Fruit fly (Drosophila melanogaster) whole organism, embryonic: ENCODE results near the gene Cap-D3.

Source experiments
- Ada2b ChIP-seq: fragments of 200-800 bp; sonication (Bioruptor generic); IDR thresholded peaks from 2 replicates; pipeline ENCODE4 v1.3.6; 2022; ENCODE audit warnings: missing biosample characterization, missing genetic modification characterization
- Awh ChIP-seq: fragments of 200-800 bp; sonication (Bioruptor generic); IDR thresholded peaks from 2 replicates; pipeline ENCODE4, ENCODE4 v1.3.6; 2022; ENCODE audit warnings: missing biosample characterization, missing genetic modification characterization
- Bdp1 ChIP-seq: fragments of 200-800 bp; sonication (Bioruptor generic); optimal IDR thresholded peaks from 3 replicates; lab custom pipeline; 2016; ENCODE audit warnings: missing biosample characterization, missing genetic modification characterization
- CG10321 ChIP-seq: fragments of 200-800 bp; sonication (Bioruptor generic); IDR thresholded peaks from 2 replicates; pipeline ENCODE4 v1.3.6; 2022; ENCODE audit warnings: missing biosample characterization, missing genetic modification characterization
- CG10543 ChIP-seq: fragments of 200-800 bp; sonication (Bioruptor generic); optimal IDR thresholded peaks from 3 replicates; lab custom pipeline; 2017; ENCODE audit warnings: missing biosample characterization, mild to moderate bottlenecking, missing genetic modification characterization, moderate library complexity
- CG12155 ChIP-seq: fragments of 200-800 bp; sonication (Bioruptor generic); optimal IDR thresholded peaks from 3 replicates; lab custom pipeline; 2016; ENCODE audit warnings: missing biosample characterization, missing genetic modification characterization
- CG12219 ChIP-seq: fragments of 200-800 bp; sonication (Bioruptor generic); optimal IDR thresholded peaks from 3 replicates; lab custom pipeline; 2018; ENCODE audit warnings: missing biosample characterization, mild to moderate bottlenecking, missing genetic modification characterization
- CG12744 ChIP-seq: fragments of 200-800 bp; sonication (Bioruptor generic); optimal IDR thresholded peaks from 2 replicates; lab custom pipeline; 2016; ENCODE audit warnings: missing biosample characterization, missing genetic modification characterization
- CG13296 ChIP-seq: fragments of 200-800 bp; sonication (Bioruptor generic); optimal IDR thresholded peaks from 3 replicates; lab custom pipeline; 2018; ENCODE audit warnings: missing biosample characterization, mild to moderate bottlenecking, missing genetic modification characterization
- CG14667 ChIP-seq: fragments of 200-800 bp; sonication (Bioruptor generic); IDR thresholded peaks from 2 replicates; pipeline ENCODE4 v1.3.6; 2022; ENCODE audit warnings: missing biosample characterization, missing genetic modification characterization
- CG17612 ChIP-seq: fragments of 200-800 bp; sonication (Bioruptor generic); IDR thresholded peaks from 2 replicates; pipeline ENCODE4 v1.3.6; 2022; ENCODE audit warnings: missing biosample characterization, missing genetic modification characterization
- CG18262 ChIP-seq: fragments of 200-800 bp; optimal IDR thresholded peaks from 3 replicates; lab custom pipeline; 2019; ENCODE audit warnings: missing biosample characterization, mild to moderate bottlenecking, missing genetic modification characterization, moderate library complexity
- CG2116 ChIP-seq: fragments of 200-800 bp; sonication (Bioruptor generic); optimal IDR thresholded peaks from 3 replicates; lab custom pipeline; 2018; ENCODE audit warnings: missing biosample characterization, mild to moderate bottlenecking, missing genetic modification characterization
- CG4360 ChIP-seq: fragments of 200-800 bp; sonication (Bioruptor generic); IDR thresholded peaks from 2 replicates; pipeline ENCODE4 v1.3.6; 2022; ENCODE audit warnings: missing biosample characterization, missing genetic modification characterization
- CG4617 ChIP-seq: fragments of 200-800 bp; sonication (Bioruptor generic); optimal IDR thresholded peaks from 3 replicates; lab custom pipeline; 2016; ENCODE audit warnings: missing biosample characterization, missing genetic modification characterization, borderline replicate concordance
- CG5180 ChIP-seq: fragments of 200-800 bp; sonication (Bioruptor generic); optimal IDR thresholded peaks from 3 replicates; lab custom pipeline; 2017; ENCODE audit warnings: missing biosample characterization, missing genetic modification characterization, mild to moderate bottlenecking, moderate library complexity, missing genetic modification reagents
- CG6683 ChIP-seq: fragments of 200-800 bp; sonication (Bioruptor generic); optimal IDR thresholded peaks from 2 replicates; lab custom pipeline; 2017; ENCODE audit warnings: missing biosample characterization, mild to moderate bottlenecking, missing genetic modification characterization, missing genetic modification reagents
- CG6791 ChIP-seq: fragments of 200-800 bp; sonication (Bioruptor generic); IDR thresholded peaks from 3 replicates; pipeline ENCODE4 v1.3.6; 2022; ENCODE audit warnings: missing biosample characterization, missing genetic modification characterization; ENCODE audit not compliant: partially characterized antibody
- CG8290 ChIP-seq, 3 experiments: fragments of 200-800 bp; sonication (Bioruptor generic); optimal IDR thresholded peaks; 2 replicates each; lab custom pipeline; 2016 to 2019; ENCODE audit warnings: missing biosample characterization in 3 of 3, missing genetic modification characterization in 3 of 3, mild to moderate bottlenecking in 2 of 3, moderate library complexity in 1 of 3
- D ChIP-seq, 2 experiments: fragments of 200-800 bp in 1 of 2; fragments of >200 bp in 1 of 2; sonication (Bioruptor generic) in 1 of 2; optimal IDR thresholded peaks; 2 replicates in 1 of 2; 3 replicates in 1 of 2; lab custom pipeline; 2017; ENCODE audit warnings: mild to moderate bottlenecking in 1 of 2, missing biosample characterization in 1 of 2, missing genetic modification characterization in 1 of 2, missing genetic modification reagents in 1 of 2
- Dbx ChIP-seq: fragments of 200-800 bp; sonication (Bioruptor generic); IDR thresholded peaks from 3 replicates; pipeline ENCODE4 v1.3.6; 2022; ENCODE audit warnings: missing biosample characterization, missing genetic modification characterization
- Dp ChIP-seq: fragments of 200-800 bp; sonication (Bioruptor generic); optimal IDR thresholded peaks from 2 replicates; lab custom pipeline; 2018; ENCODE audit warnings: missing biosample characterization, mild to moderate bottlenecking, missing genetic modification characterization, moderate library complexity
- HmgD ChIP-seq: fragments of 200-800 bp; sonication (Bioruptor generic); optimal IDR thresholded peaks from 3 replicates; lab custom pipeline; 2016; ENCODE audit warnings: missing biosample characterization, missing genetic modification characterization
- Hmr ChIP-seq: fragments of 200-800 bp; sonication (Bioruptor generic); optimal IDR thresholded peaks from 3 replicates; lab custom pipeline; 2017; ENCODE audit warnings: mild to moderate bottlenecking, missing biosample characterization, missing genetic modification reagents, missing genetic modification characterization
- Hr39 ChIP-seq: fragments of >200 bp; optimal IDR thresholded peaks from 2 replicates; lab custom pipeline; 2017
- MESR4 ChIP-seq: fragments of 200-800 bp; sonication (Bioruptor generic); optimal IDR thresholded peaks from 2 replicates; lab custom pipeline; 2018; ENCODE audit warnings: missing biosample characterization, mild to moderate bottlenecking, missing genetic modification characterization, moderate library complexity
- Max ChIP-seq: fragments of 200-800 bp; sonication (Bioruptor generic); optimal IDR thresholded peaks from 2 replicates; lab custom pipeline; 2016; ENCODE audit warnings: missing biosample characterization, mild to moderate bottlenecking, missing genetic modification characterization
- Med ChIP-seq: fragments of 200-800 bp; sonication (Bioruptor generic); peaks from one replicate; lab custom pipeline; 2016; ENCODE audit warnings: missing biosample characterization, missing genetic modification characterization, mild to moderate bottlenecking, inconsistent platforms, moderate library complexity
- Oaz ChIP-seq: fragments of 200-800 bp; sonication (Bioruptor generic); IDR thresholded peaks from 2 replicates; pipeline ENCODE4 v1.3.6; 2022; ENCODE audit warnings: missing biosample characterization, missing genetic modification characterization
- Ptx1 ChIP-seq: fragments of 200-800 bp; sonication (Bioruptor generic); IDR thresholded peaks from 2 replicates; pipeline ENCODE4 v1.3.6; 2022; ENCODE audit warnings: missing biosample characterization, missing genetic modification characterization
- Sry-δ ChIP-seq: fragments of 200-800 bp; sonication (Bioruptor generic); optimal IDR thresholded peaks from 2 replicates; lab custom pipeline; 2016; ENCODE audit warnings: missing biosample characterization, missing genetic modification characterization
- Xrp1 ChIP-seq: fragments of 200-800 bp; sonication (Bioruptor generic); IDR thresholded peaks from 2 replicates; pipeline ENCODE4 v1.3.6; 2022; ENCODE audit warnings: missing biosample characterization, missing genetic modification characterization
- amos ChIP-seq: fragments of 200-800 bp; sonication (Bioruptor generic); IDR thresholded peaks from 2 replicates; pipeline ENCODE4 v1.3.6; 2022; ENCODE audit warnings: missing biosample characterization, missing genetic modification characterization; ENCODE audit not compliant: partially characterized antibody
- ato ChIP-seq: fragments of 200-800 bp; sonication (Bioruptor generic); IDR thresholded peaks from 2 replicates; pipeline ENCODE4 v1.3.6; 2022; ENCODE audit warnings: missing biosample characterization, missing genetic modification characterization; ENCODE audit not compliant: partially characterized antibody
- crc ChIP-seq: fragments of 200-800 bp; sonication (Bioruptor generic); optimal IDR thresholded peaks from 2 replicates; lab custom pipeline; 2016; ENCODE audit warnings: missing biosample characterization, missing genetic modification characterization
- dan ChIP-seq: fragments of 200-800 bp; sonication (Bioruptor generic); IDR thresholded peaks from 2 replicates; pipeline ENCODE4 v1.3.6; 2022; ENCODE audit warnings: missing biosample characterization, missing genetic modification characterization
- jigr1 ChIP-seq: fragments of 200-800 bp; sonication (Bioruptor generic); IDR thresholded peaks from 3 replicates; pipeline ENCODE4 v1.3.6; 2022; ENCODE audit warnings: missing biosample characterization, missing genetic modification characterization
- nau ChIP-seq: fragments of 200-800 bp; sonication (Bioruptor generic); optimal IDR thresholded peaks from 3 replicates; lab custom pipeline; 2017; ENCODE audit warnings: missing biosample characterization, mild to moderate bottlenecking, missing genetic modification characterization, missing genetic modification reagents
- nerfin-1 ChIP-seq: fragments of 200-800 bp; sonication (Bioruptor generic); optimal IDR thresholded peaks from 3 replicates; lab custom pipeline; 2019; ENCODE audit warnings: missing biosample characterization, mild to moderate bottlenecking, missing genetic modification characterization, moderate library complexity
- row ChIP-seq: fragments of 200-800 bp; sonication (Bioruptor generic); IDR thresholded peaks from 3 replicates; pipeline ENCODE4 v1.3.6; 2022; ENCODE audit warnings: missing biosample characterization, missing genetic modification characterization
- shn ChIP-seq: fragments of 200-800 bp; sonication (Bioruptor generic); optimal IDR thresholded peaks from 3 replicates; lab custom pipeline; 2016; ENCODE audit warnings: missing biosample characterization, missing genetic modification characterization
- sug ChIP-seq: fragments of 200-800 bp; optimal IDR thresholded peaks from 2 replicates; lab custom pipeline; 2019; ENCODE audit warnings: missing biosample characterization, mild to moderate bottlenecking, missing genetic modification characterization, moderate library complexity
- tin ChIP-seq: fragments of 200-800 bp; sonication (Bioruptor generic); optimal IDR thresholded peaks from 3 replicates; lab custom pipeline; 2016; ENCODE audit warnings: missing biosample characterization, missing genetic modification characterization
- unc-4 ChIP-seq: fragments of 200-800 bp; sonication (Bioruptor generic); IDR thresholded peaks from 2 replicates; pipeline ENCODE4 v1.3.6; 2022; ENCODE audit warnings: missing biosample characterization, missing genetic modification characterization; ENCODE audit not compliant: partially characterized antibody
- unpg ChIP-seq: fragments of 200-800 bp; sonication (Bioruptor generic); optimal IDR thresholded peaks from 3 replicates; lab custom pipeline; 2018; ENCODE audit warnings: missing biosample characterization, mild to moderate bottlenecking, missing genetic modification characterization, moderate library complexity
- wdn ChIP-seq: fragments of 200-800 bp; sonication (Bioruptor generic); IDR thresholded peaks from 2 replicates; pipeline ENCODE4 v1.3.6; 2022; ENCODE audit warnings: missing biosample characterization, missing genetic modification characterization
- wek ChIP-seq: fragments of 200-800 bp; sonication (Bioruptor generic); optimal IDR thresholded peaks from 3 replicates; lab custom pipeline; 2018; ENCODE audit warnings: missing biosample characterization, mild to moderate bottlenecking, missing genetic modification characterization, moderate library complexity

The Cap-D3 gene

DNA sequence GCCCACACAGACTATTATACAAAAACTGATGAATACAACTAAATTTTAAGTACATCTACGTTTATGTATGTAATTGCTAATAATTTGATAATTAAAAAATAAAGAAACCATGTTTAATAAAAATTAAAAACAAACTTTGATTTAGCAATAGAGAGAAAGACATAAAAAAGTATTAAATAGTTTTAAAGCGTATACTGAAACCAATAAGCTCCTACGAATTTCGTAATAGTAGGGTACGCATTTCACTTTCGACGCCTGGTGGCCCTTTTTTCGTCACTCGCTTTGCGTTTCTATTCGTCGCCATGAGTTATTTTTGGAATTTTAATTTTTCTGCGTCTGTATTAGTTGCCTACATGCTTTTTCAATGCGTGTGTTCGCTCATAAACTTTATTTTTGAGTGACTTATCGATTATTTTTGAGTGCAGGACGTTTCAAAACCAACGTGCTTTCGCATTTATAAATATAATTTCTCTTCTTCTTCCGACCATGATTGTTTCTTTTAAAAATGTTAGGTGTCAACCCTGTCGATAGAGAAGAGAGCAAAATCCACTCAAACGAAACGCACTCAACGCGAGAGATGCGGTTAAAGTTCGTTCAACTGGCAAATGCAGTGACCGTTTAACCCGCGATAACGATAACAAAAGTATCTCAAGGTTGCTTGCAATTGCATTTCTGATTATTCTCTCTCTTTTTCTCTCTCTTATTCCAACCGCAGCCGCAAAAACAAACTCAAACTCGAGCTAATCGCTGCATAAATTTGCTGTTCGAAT, 21.0 kb downstream of the Cap-D3 start, which contains the start of gene Oscillin (continued):
- TF ChIP-seq CG12155 (GFP tag; lab: Kevin White, UChicago) (peak; percentile 53), sug (tag; lab: Kevin White, UChicago) (peak; percentile 66), nerfin-1 (peak; percentile 85), amos (GFP tag; lab: Robert Waterston, UW) (peak; percentile 22; the same call in 1 of the 2 replicates), Hr39 (lab: Kevin White, UChicago) (no peak), CG10321 (GFP tag; lab: Robert Waterston, UW) (no peak), Awh (GFP tag; lab: Robert Waterston, UW) (peak; percentile 91), CG8290 (GFP tag; optimal IDR thresholded peaks at IDR 0.05; lab: Kevin White, UChicago) (peak; percentile 41), CG8290 (tag; optimal IDR thresholded peaks at IDR 0.05; lab: Kevin White, UChicago) (peak in 1 of 2 experiments; percentile 5), MESR4 (GFP tag; lab: Kevin White, UChicago) (peak; percentile 13), wek (GFP tag; lab: Kevin White, UChicago) (no peak), CG4360 (GFP tag; lab: Robert Waterston, UW) (0 out of 2 replicates have a peak, but pooled peaks have one; percentile 4), Bdp1 (no peak), HmgD (no peak), CG12744 (peak; percentile 29), CG13296 (GFP tag; lab: Kevin White, UChicago) (peak; percentile 78), unc-4 (0 out of 2 replicates have a peak, but pooled peaks have one; percentile 43), row (GFP tag; lab: Robert Waterston, UW) (peak; percentile 44), CG5180 (GFP tag; lab: Kevin White, UChicago) (peak; percentile 69), Max (GFP tag; lab: Kevin White, UChicago) (peak; percentile 47), Ptx1 (peak; percentile 88), Dp (GFP tag; lab: Kevin White, UChicago) (no peak), CG17612 (GFP tag; lab: Robert Waterston, UW) (peak; percentile 54; the same call in 1 of the 2 replicates), tin (GFP tag; lab: Kevin White, UChicago) (peak; percentile 62), wdn (0 out of 2 replicates have a peak, but pooled peaks have one; percentile 40), CG12219 (GFP tag; lab: Kevin White, UChicago) (peak; percentile 49), CG18262 (peak; percentile 93), D (optimal IDR thresholded peaks at IDR 0.05; lab: Kevin White, UChicago) (no peak), D (GFP tag; optimal IDR thresholded peaks at IDR 0.05; lab: Kevin White, UChicago) (peak; percentile 77), Oaz (no peak; the same call in none of the 2 replicates), Xrp1 (GFP tag; lab: Robert Waterston, UW) (peak; percentile 94), nau (GFP tag; lab: Kevin White, UChicago) (peak; percentile 66), Sry-δ (peak; percentile 32), Ada2b (GFP tag; lab: Robert Waterston, UW) (peak; percentile 73), ato (peak; percentile 81; the same call in 1 of the 2 replicates), shn (no peak), Dbx (peak; percentile 79), dan (GFP tag; lab: Robert Waterston, UW) (no peak), CG6683 (GFP tag; lab: Kevin White, UChicago) (peak; percentile 74), CG2116 (GFP tag; lab: Kevin White, UChicago) (peak; percentile 77), unpg (GFP tag; lab: Kevin White, UChicago) (peak; percentile 88), Med (GFP tag; lab: Kevin White, UChicago) (peak; percentile 90), crc (GFP tag; lab: Kevin White, UChicago) (peak; percentile 42), CG6791 (GFP tag; lab: Robert Waterston, UW) (peak; percentile 95), CG4617 (GFP tag; lab: Kevin White, UChicago) (no peak), CG14667 (GFP tag; lab: Robert Waterston, UW) (peak; percentile 63), CG10543 (GFP tag; lab: Kevin White, UChicago) (peak; percentile 47), Hmr (no peak), jigr1 (GFP tag; lab: Robert Waterston, UW) (0 out of 3 replicates have a peak, but pooled peaks have one; percentile 26)
